Worm (Caenorhabditis elegans) whole organism, young adult: ENCODE results near the gene irk-1.

ENCODE experiments used
- B0035.1 ChIP-seq: sonication (generic microtip); optimal IDR thresholded peaks from 2 replicates; lab custom pipeline; 2016; ENCODE audit warnings: missing genetic modification characterization, mild to moderate bottlenecking, missing compliant biosample characterization, missing genotype, missing genetic modification reagents
- B0336.3 ChIP-seq: fragments of 200-800 bp; sonication (Bioruptor generic); IDR thresholded peaks from 2 replicates; pipeline ENCODE4 v1.3.6; 2022; ENCODE audit warnings: missing genetic modification characterization, missing compliant biosample characterization
- D2030.7 ChIP-seq: fragments of 200-800 bp; sonication (Bioruptor generic); IDR thresholded peaks from 2 replicates; pipeline ENCODE4 v1.3.6; 2022; ENCODE audit warnings: missing genetic modification reagents, missing genetic modification characterization, missing compliant biosample characterization
- F23B12.7 ChIP-seq: sonication (generic microtip); optimal IDR thresholded peaks from 2 replicates; lab custom pipeline; 2017; ENCODE audit warnings: missing genetic modification characterization, mild to moderate bottlenecking, missing compliant biosample characterization, antibody characterized with exemption, moderate library complexity; ENCODE audit not compliant: insufficient read depth
- F57A8.1 ChIP-seq: fragments of 200-800 bp; sonication (Bioruptor generic); optimal IDR thresholded peaks from 2 replicates; lab custom pipeline; 2018; ENCODE audit warnings: mild to moderate bottlenecking, missing genetic modification characterization, moderate library complexity, missing compliant biosample characterization
- Y53F4B.3 ChIP-seq: fragments of 200-800 bp; sonication (Bioruptor generic); IDR thresholded peaks from 2 replicates; pipeline ENCODE4 v1.3.6; 2022; ENCODE audit warnings: missing genetic modification reagents, missing genetic modification characterization, missing compliant biosample characterization
- Y67H2A.10 ChIP-seq: fragments of 200-800 bp; sonication (Bioruptor generic); conservative IDR thresholded peaks from 2 replicates; pipeline ENCODE4 v1.3.6; 2022; ENCODE audit warnings: missing genetic modification reagents, missing genetic modification characterization, missing compliant biosample characterization
- Y95B8A.8 ChIP-seq: fragments of 200-800 bp; sonication (Bioruptor generic); IDR thresholded peaks from 2 replicates; pipeline ENCODE4 v1.3.6; 2022; ENCODE audit warnings: missing genetic modification reagents, missing genetic modification characterization, missing compliant biosample characterization
- ZK185.1 ChIP-seq: sonication (generic microtip); optimal IDR thresholded peaks from 2 replicates; lab custom pipeline; 2016; ENCODE audit warnings: mild to moderate bottlenecking, missing genetic modification characterization, missing compliant biosample characterization; ENCODE audit not compliant: poor library complexity, severe bottlenecking
- aptf-2 ChIP-seq: fragments of 200-800 bp; sonication (Bioruptor generic); conservative IDR thresholded peaks from 2 replicates; pipeline ENCODE4 v1.3.6; 2022; ENCODE audit warnings: missing genetic modification reagents, missing genetic modification characterization, missing compliant biosample characterization
- atf-7 ChIP-seq: sonication (generic microtip); optimal IDR thresholded peaks from 2 replicates; lab custom pipeline; 2017; ENCODE audit warnings: mild to moderate bottlenecking, missing genetic modification characterization, missing compliant biosample characterization
- attf-5 ChIP-seq: fragments of 200-800 bp; sonication (Bioruptor generic); optimal IDR thresholded peaks from 2 replicates; lab custom pipeline; 2018; ENCODE audit warnings: mild to moderate bottlenecking, missing genetic modification characterization, missing compliant biosample characterization
- cebp-1 ChIP-seq, 2 experiments: fragments of 200-800 bp in 1 of 2; sonication (Bioruptor generic) in 1 of 2; sonication (generic microtip) in 1 of 2; IDR thresholded peaks in 1 of 2; optimal IDR thresholded peaks in 1 of 2; 2 replicates each; pipeline versions ENCODE4 v1.3.6 to Lab custom; 2017 to 2022; ENCODE audit warnings: missing compliant biosample characterization in 2 of 2, missing genetic modification characterization in 2 of 2, mild to moderate bottlenecking in 1 of 2, missing genetic modification reagents in 1 of 2, moderate library complexity in 1 of 2
- cebp-2 ChIP-seq: fragments of 200-800 bp; sonication (Bioruptor generic); IDR thresholded peaks from 2 replicates; pipeline ENCODE4 v1.3.6; 2022; ENCODE audit warnings: missing genetic modification characterization, missing compliant biosample characterization
- ceh-58 ChIP-seq: fragments of 200-800 bp; sonication (Bioruptor generic); IDR thresholded peaks from 2 replicates; pipeline ENCODE4 v1.3.6; 2022; ENCODE audit warnings: missing genetic modification characterization, missing compliant biosample characterization
- ceh-91 ChIP-seq: fragments of 200-800 bp; sonication (Bioruptor generic); IDR thresholded peaks from 2 replicates; pipeline ENCODE4 v1.3.6; 2022; ENCODE audit warnings: missing genetic modification reagents, missing genetic modification characterization, missing compliant biosample characterization
- die-1 ChIP-seq: sonication (generic microtip); optimal IDR thresholded peaks from 2 replicates; lab custom pipeline; 2016; ENCODE audit warnings: missing genotype, mild to moderate bottlenecking, missing genetic modification characterization, missing compliant biosample characterization
- dox-1 ChIP-seq: fragments of 200-800 bp; sonication (Bioruptor generic); IDR thresholded peaks from 2 replicates; pipeline ENCODE4 v1.3.6; 2022; ENCODE audit warnings: missing genetic modification reagents, missing genetic modification characterization, missing compliant biosample characterization
- efl-1 ChIP-seq: fragments of 150-350 bp; optimal IDR thresholded peaks from 2 replicates; lab custom pipeline; 2014; ENCODE audit warnings: missing biosample characterization, missing genetic modification reagents, missing genetic modification characterization
- egl-18 ChIP-seq: fragments of 200-800 bp; sonication (Bioruptor generic); IDR thresholded peaks from 2 replicates; pipeline ENCODE4 v1.3.6; 2022; ENCODE audit warnings: missing genetic modification reagents, missing genetic modification characterization, missing compliant biosample characterization
- egl-44 ChIP-seq: fragments of 200-800 bp; sonication (Bioruptor generic); IDR thresholded peaks from 2 replicates; pipeline ENCODE4 v1.3.6; 2022; ENCODE audit warnings: missing genetic modification reagents, missing genetic modification characterization, missing compliant biosample characterization
- ets-4 ChIP-seq: fragments of 200-800 bp; sonication (Bioruptor generic); optimal IDR thresholded peaks from 2 replicates; lab custom pipeline; 2018; ENCODE audit warnings: mild to moderate bottlenecking, missing genetic modification characterization, missing compliant biosample characterization
- him-1 ChIP-seq: sonication (generic microtip); optimal IDR thresholded peaks from 2 replicates; lab custom pipeline; 2016; ENCODE audit warnings: missing genotype, missing genetic modification reagents, missing genetic modification characterization, missing compliant biosample characterization
- hmg-1.2 ChIP-seq: fragments of 200-800 bp; sonication (Bioruptor generic); IDR thresholded peaks from 2 replicates; pipeline ENCODE4 v1.3.6; 2022; ENCODE audit warnings: missing genetic modification reagents, missing genetic modification characterization, missing compliant biosample characterization
- hrde-1 ChIP-seq: sonication (generic microtip); optimal IDR thresholded peaks from 2 replicates; lab custom pipeline; 2016; ENCODE audit warnings: missing genetic modification characterization, mild to moderate bottlenecking, missing compliant biosample characterization, moderate library complexity, missing genotype, missing genetic modification reagents, borderline replicate concordance
- let-607 ChIP-seq, 2 experiments: fragments of 200-800 bp in 1 of 2; sonication (Bioruptor generic) in 1 of 2; sonication (generic microtip) in 1 of 2; optimal IDR thresholded peaks; 2 replicates each; lab custom pipeline; 2016 to 2018; ENCODE audit warnings: mild to moderate bottlenecking in 2 of 2, missing compliant biosample characterization in 2 of 2, missing genetic modification characterization in 2 of 2, moderate library complexity in 2 of 2, missing genotype in 1 of 2
- lin-35 ChIP-seq, 3 experiments: fragments of 150-350 bp in 2 of 3; sonication (generic microtip) in 1 of 3; optimal IDR thresholded peaks; 2 replicates each; lab custom pipeline; 2014 to 2018; ENCODE audit warnings: missing biosample characterization in 3 of 3, missing genetic modification characterization in 3 of 3, missing genetic modification reagents in 3 of 3
- lin-40 ChIP-seq: sonication (generic microtip); optimal IDR thresholded peaks from 2 replicates; lab custom pipeline; 2016; ENCODE audit warnings: missing genetic modification characterization, mild to moderate bottlenecking, missing compliant biosample characterization, missing genotype, missing genetic modification reagents
- lir-1 ChIP-seq: fragments of 200-800 bp; sonication (Bioruptor generic); conservative IDR thresholded peaks from 2 replicates; pipeline ENCODE4 v1.3.6; 2022; ENCODE audit warnings: missing genetic modification reagents, missing genetic modification characterization, missing compliant biosample characterization
- madf-3 ChIP-seq: fragments of 200-800 bp; sonication (Bioruptor generic); IDR thresholded peaks from 2 replicates; pipeline ENCODE4 v1.3.6; 2022; ENCODE audit warnings: missing genetic modification reagents, missing genetic modification characterization, missing compliant biosample characterization
- mcd-1 ChIP-seq: fragments of 200-800 bp; sonication (Bioruptor generic); IDR thresholded peaks from 2 replicates; pipeline ENCODE4 v1.3.6; 2022; ENCODE audit warnings: missing genetic modification reagents, missing genetic modification characterization, missing compliant biosample characterization
- mes-4 ChIP-seq: sonication (generic microtip); optimal IDR thresholded peaks from 2 replicates; lab custom pipeline; 2016; ENCODE audit warnings: missing genotype, missing genetic modification characterization, missing compliant biosample characterization
- nfya-2 ChIP-seq: fragments of 200-800 bp; sonication (Bioruptor generic); IDR thresholded peaks from 2 replicates; pipeline ENCODE4 v1.3.6; 2022; ENCODE audit warnings: missing genetic modification reagents, missing genetic modification characterization, missing compliant biosample characterization
- nhr-179 ChIP-seq: sonication (generic microtip); optimal IDR thresholded peaks from 2 replicates; lab custom pipeline; 2016; ENCODE audit warnings: mild to moderate bottlenecking, missing genetic modification characterization, missing compliant biosample characterization
- nhr-80 ChIP-seq: sonication (generic microtip); optimal IDR thresholded peaks from 2 replicates; lab custom pipeline; 2016; ENCODE audit warnings: missing genetic modification characterization, missing compliant biosample characterization
- pbrm-1 ChIP-seq: fragments of 200-800 bp; sonication (Bioruptor generic); IDR thresholded peaks from 2 replicates; pipeline ENCODE4 v1.3.6; 2022; ENCODE audit warnings: missing genetic modification reagents, missing genetic modification characterization, missing compliant biosample characterization
- rec-8 ChIP-seq, 2 experiments: sonication (generic microtip); optimal IDR thresholded peaks; 2 replicates each; lab custom pipeline; 2016; ENCODE audit warnings: mild to moderate bottlenecking in 2 of 2, missing genetic modification characterization in 2 of 2, missing genetic modification reagents in 2 of 2, missing genotype in 2 of 2, missing biosample characterization in 1 of 2, missing compliant biosample characterization in 1 of 2, moderate library complexity in 1 of 2
- tlf-1 ChIP-seq: fragments of 200-800 bp; sonication (Bioruptor generic); optimal IDR thresholded peaks from 2 replicates; lab custom pipeline; 2018; ENCODE audit warnings: mild to moderate bottlenecking, missing genetic modification characterization, missing compliant biosample characterization
- unc-130 ChIP-seq: sonication (generic microtip); optimal IDR thresholded peaks from 2 replicates; lab custom pipeline; 2016; ENCODE audit warnings: missing genetic modification reagents, missing genetic modification characterization, missing compliant biosample characterization
- unc-62 ChIP-seq: fragments of 150-350 bp; optimal IDR thresholded peaks from 2 replicates; lab custom pipeline; 2014; ENCODE audit warnings: missing biosample characterization, missing genetic modification reagents, missing genetic modification characterization
- ztf-18 ChIP-seq: sonication (generic microtip); optimal IDR thresholded peaks from 2 replicates; lab custom pipeline; 2016; ENCODE audit warnings: missing genotype, mild to moderate bottlenecking, missing genetic modification characterization, missing compliant biosample characterization
- ztf-26 ChIP-seq: sonication (generic microtip); optimal IDR thresholded peaks from 2 replicates; lab custom pipeline; 2017; ENCODE audit warnings: missing genetic modification characterization, missing compliant biosample characterization

irk-1 gene

DNA sequence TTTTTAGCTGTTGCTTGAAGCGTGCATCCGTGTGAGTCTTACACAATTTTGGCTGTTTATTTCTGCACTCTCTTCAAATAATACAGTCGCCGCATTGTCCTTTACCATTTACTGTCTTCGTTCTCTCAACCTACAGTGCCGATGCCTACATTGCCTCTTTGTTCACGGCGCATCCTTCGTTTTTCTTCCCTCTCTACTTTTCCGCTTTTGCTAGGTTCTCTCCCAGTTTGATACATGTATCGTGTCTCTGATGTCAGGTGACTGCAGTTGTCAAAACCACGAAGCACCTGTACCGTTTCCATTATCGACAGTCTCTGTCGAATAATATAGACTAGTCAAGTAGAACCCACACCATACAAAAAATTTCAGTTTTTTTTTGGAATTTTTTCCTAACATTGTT, 30.7 kb upstream of the irk-1 start:
- TF ChIP-seq him-1 (tag; lab: Kevin White, UChicago) (no peak), madf-3 (0 out of 2 replicates have a peak, but pooled peaks have one; percentile 41), die-1 (tag; lab: Kevin White, UChicago) (no peak), lir-1 (GFP tag; lab: Robert Waterston, UW) (peak; percentile 29; the same call in 1 of the 2 replicates), atf-7 (tag; lab: Kevin White, UChicago) (peak; percentile 11), hrde-1 (no peak), attf-5 (GFP tag; lab: Kevin White, UChicago) (peak; percentile 49), B0336.3 (peak; percentile 42; the same call in 1 of the 2 replicates), ZK185.1 (peak; percentile 15), nhr-80 (tag; lab: Kevin White, UChicago) (peak; percentile 89), dox-1 (GFP tag; lab: Robert Waterston, UW) (peak; percentile 55), Y53F4B.3 (GFP tag; lab: Robert Waterston, UW) (no peak), aptf-2 (GFP tag; lab: Robert Waterston, UW) (no peak), ztf-26 (tag; lab: Kevin White, UChicago) (peak; percentile 27), ets-4 (GFP tag; lab: Kevin White, UChicago) (peak; percentile 7), cebp-1 (GFP tag; IDR thresholded peaks at IDR 0.05; lab: Robert Waterston, UW) (no peak), cebp-1 (tag; optimal IDR thresholded peaks at IDR 0.05; lab: Kevin White, UChicago) (peak; percentile 54), F23B12.7 (tag; lab: Kevin White, UChicago) (peak; percentile 37), hmg-1.2 (peak; percentile 31; the same call in 1 of the 2 replicates), let-607 (tag; optimal IDR thresholded peaks at IDR 0.05; lab: Kevin White, UChicago) (peak; percentile 66), mcd-1 (GFP tag; lab: Robert Waterston, UW) (peak; percentile 32; the same call in 1 of the 2 replicates), lin-40 (tag; lab: Kevin White, UChicago) (peak; percentile 62)

- TF ChIP-seq D2030.7 (GFP tag; lab: Robert Waterston, UW) (no peak), unc-130 (GFP tag; lab: Kevin White, UChicago) (no peak), Y67H2A.10 (no peak), tlf-1 (GFP tag; lab: Kevin White, UChicago) (no peak), ceh-91 (GFP tag; lab: Robert Waterston, UW) (no peak)
Measured at ce11 chrX:6808239-6808638, 30.3 kb upstream of the irk-1 start.

DNA sequence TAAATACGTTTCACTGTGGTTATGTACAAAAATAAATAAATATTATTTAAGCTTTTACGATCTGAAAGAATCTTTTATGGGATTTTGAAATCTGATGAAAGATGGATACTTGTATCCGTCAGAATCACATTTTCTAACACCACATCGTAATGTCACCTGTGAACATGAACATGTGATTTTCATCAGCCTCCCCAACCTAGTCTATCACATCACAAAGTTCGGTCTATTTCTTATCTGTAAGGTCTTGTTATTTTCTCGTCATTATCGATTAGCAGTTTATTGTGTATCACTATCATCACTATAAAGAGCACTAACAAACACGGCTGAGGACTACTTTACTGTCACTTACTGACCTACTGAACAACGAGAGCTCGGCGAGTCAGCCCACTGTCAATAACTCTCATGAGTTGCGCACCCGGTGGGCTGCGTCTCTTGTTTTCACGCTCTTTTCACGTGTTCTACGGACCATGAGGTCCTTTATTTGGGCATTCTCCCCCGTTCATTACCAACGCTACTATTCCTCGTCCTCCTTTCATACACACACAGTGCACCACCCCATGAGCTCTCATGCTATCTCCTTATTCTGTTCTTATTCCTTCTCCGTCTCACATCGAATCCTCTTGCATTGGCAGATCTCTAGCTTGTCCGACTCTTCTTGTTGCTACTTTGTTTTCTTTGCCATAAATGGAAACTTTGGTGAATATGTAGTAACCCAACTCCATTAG, 29.4 kb upstream of the irk-1 start:
- TF ChIP-seq nhr-80 (tag; lab: Kevin White, UChicago) (peak; percentile 52), pbrm-1 (GFP tag; lab: Robert Waterston, UW) (no peak), ceh-58 (GFP tag; lab: Robert Waterston, UW) (no peak), nhr-179 (tag; lab: Kevin White, UChicago) (no peak), unc-62 (GFP tag; lab: Kevin White, UChicago) (no peak), cebp-2 (GFP tag; lab: Robert Waterston, UW) (no peak), die-1 (tag; lab: Kevin White, UChicago) (no peak), egl-18 (GFP tag; lab: Robert Waterston, UW) (no peak), nfya-2 (GFP tag; lab: Robert Waterston, UW) (no peak), ztf-18 (no peak), efl-1 (no peak), lir-1 (GFP tag; lab: Robert Waterston, UW) (no peak), mes-4 (tag; lab: Kevin White, UChicago) (no peak), lin-35 (GFP tag; optimal IDR thresholded peaks at IDR 0.05; lab: Kevin White, UChicago) (peak in 1 of 3 experiments; percentile 6), cebp-1 (GFP tag; IDR thresholded peaks at IDR 0.05; lab: Robert Waterston, UW) (no peak), cebp-1 (tag; optimal IDR thresholded peaks at IDR 0.05; lab: Kevin White, UChicago) (peak; percentile 29), Y95B8A.8 (GFP tag; lab: Robert Waterston, UW) (no peak), egl-44 (GFP tag; lab: Robert Waterston, UW) (no peak), ZK185.1 (no peak), let-607 (tag; optimal IDR thresholded peaks at IDR 0.05; lab: Kevin White, UChicago) (peak in 1 of 2 experiments; percentile 25), unc-130 (GFP tag; lab: Kevin White, UChicago) (no peak), rec-8 (tag; optimal IDR thresholded peaks at IDR 0.05; lab: Kevin White, UChicago) (no peak), F57A8.1 (GFP tag; lab: Kevin White, UChicago) (no peak), B0035.1 (no peak), attf-5 (GFP tag; lab: Kevin White, UChicago) (no peak)
